Fruit fly (Drosophila melanogaster) whole organism, larva: ENCODE measurements around the gene CG42323.

Experiments
- noc ChIP-seq: fragments of 200-800 bp; sonication (Bioruptor generic); optimal IDR thresholded peaks from 3 replicates; lab custom pipeline; 2019; ENCODE audit warnings: missing biosample characterization, mild to moderate bottlenecking, missing genetic modification characterization, moderate library complexity

Gene CG42323

DNA sequence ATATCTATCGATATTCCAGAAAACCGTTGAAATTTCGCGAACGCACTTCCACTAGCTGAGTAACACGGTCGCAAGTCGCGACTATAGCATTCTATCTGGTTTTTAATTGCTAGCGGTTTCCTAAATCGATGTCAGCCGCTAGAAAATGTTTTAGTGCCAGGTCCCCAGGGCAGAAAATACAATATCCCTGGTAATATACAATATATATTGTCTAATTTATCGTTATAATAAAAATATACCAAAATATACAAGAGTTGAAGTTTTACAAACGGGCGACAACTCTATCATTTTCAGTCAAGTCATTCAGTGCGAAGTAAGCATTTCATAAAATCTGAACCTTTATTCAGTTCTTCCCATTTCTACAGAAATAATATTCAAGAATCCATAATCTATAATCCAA, 7.1 kb upstream of the CG42323 start, which contains the start of gene CG15056:
TSS of gene CG15056 (plus strand) at position 301 of the 400 bp plus-strand sequence.
- no peak for TF ChIP-seq noc (tag; lab: Kevin White, UChicago)

DNA sequence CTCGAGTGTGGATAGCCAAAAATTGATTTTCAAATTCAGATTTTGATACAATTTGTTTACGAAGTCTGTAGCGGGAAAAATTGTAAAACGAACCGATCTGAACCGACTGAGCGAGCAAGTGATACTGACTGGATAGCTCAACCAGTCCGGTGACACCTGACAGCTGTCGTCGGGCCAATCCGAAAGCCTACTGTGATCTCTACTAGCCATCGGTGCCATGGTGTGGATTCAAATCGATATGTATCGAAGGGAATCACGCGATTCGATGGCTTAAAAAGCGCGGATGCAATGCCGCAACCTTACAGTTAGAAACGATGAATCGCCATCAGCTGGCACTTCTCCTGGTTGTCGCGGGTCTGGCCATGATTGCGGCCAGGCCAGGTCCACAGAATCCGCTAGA, 15.0 kb downstream of the CG42323 start, which contains the start of gene CG6290:
TSS of gene CG6290 (plus strand) at position 301 of the 400 bp plus-strand sequence.
- no peak for TF ChIP-seq noc (tag; lab: Kevin White, UChicago)

DNA sequence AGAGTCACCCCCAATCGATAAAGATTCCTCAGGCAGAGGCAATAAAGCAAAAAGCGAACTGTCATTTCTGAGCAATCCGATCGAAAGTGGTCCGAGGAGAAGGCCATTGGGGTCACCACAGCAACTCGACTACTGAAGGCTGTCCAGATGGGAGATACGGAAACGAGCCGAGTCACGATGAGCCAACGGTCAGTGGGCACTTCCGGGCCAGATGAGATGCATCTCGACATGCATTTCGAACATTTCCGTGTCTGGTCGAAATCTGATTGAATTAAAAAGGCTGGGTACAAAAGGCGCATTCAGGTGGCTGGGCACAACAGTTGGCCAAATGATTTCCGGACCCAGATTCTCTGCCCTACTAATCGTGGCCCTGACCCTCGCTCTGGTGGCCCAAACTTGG, 16.4 kb downstream of the CG42323 start, which contains the start of gene CG32551:
TSS of gene CG32551 (plus strand) at position 301 of the 400 bp plus-strand sequence.
- TF ChIP-seq noc (tag; lab: Kevin White, UChicago): no peak

DNA sequence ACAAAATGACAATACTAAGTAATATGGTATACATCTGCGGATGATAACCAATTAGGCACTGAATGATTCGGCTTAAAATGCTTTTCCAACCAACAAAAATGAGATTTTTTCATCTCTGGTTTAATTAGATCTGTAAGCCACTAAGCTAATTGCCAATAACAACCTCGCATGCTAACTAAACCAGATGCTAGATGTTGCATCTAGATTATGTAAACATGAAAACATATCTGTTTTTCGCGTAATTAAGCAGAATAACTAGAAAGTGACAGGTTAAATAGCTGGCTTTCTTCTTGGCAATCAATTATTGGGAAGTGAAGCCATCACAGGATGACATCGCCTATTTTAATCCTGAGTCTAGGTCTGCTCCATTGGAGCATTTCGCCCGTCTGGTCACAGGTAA, 17.2 kb downstream of the CG42323 start, which contains the start of gene CG43841:
TSS of gene CG43841 (plus strand) at position 301 of the 400 bp plus-strand sequence.
- TF ChIP-seq noc (tag; lab: Kevin White, UChicago): no peak

DNA sequence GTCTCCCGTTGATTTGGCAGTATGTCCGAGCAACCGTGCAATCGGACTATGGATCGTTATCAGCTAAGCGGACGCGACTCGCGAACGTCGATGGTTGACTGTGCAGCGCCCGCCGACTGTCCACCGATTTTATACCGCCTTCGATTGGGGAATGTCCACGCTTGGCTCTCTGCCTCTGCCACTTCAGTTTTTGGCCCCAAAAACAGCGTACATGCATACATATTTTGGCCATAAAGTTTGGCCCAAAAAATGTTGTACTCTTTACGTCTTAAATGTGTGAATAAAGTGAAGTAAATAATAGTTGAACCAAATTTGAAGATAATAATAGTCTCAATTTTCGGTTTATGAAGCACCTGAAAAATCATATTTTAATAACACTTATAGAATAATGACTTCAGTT, 18.3 kb downstream of the CG42323 start, which contains the start of gene CG32548:
TSS of gene CG32548 (minus strand) at position 101 of the 400 bp plus-strand sequence.
- TF ChIP-seq noc (tag; lab: Kevin White, UChicago): no peak

DNA sequence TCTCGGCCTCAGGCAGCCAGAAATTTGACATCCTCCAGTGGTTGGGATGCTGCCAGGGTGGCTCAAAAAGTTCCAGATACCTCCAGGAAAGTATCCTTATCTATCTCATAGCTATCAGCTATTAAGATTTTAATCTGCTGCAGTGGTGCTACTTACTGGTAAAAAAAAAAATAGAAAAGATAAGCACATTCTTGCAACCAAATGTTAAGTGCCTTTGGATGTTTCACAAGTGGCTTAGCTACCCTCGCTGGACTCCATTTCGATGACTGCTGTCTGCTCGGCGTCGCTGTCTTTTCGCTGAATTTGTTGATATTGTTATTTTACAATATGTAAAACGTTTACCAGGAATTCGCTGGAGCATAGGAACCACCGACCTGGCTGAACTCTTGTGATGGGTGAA, 30.5 kb downstream of the CG42323 start:
- no peak for TF ChIP-seq noc (tag; lab: Kevin White, UChicago)

DNA sequence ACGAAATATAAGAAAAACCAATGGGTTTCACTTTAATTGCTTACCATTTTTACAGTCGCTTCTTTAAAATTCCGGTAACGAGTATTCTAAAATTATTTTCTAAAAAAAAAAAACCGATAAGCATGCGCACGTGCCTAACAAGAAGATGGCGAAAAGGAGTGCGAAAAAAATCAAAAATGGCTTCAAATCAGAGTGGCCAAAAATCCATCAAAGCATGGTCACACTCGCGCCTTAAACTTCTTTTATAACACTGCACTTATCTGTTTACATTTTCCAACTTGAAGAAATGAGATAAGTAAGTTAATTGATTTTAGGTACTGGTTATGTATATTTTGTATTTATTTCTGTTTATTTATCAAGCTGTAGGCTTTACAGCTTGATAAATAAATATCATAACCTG, 38.1 kb downstream of the CG42323 start, which contains the start of gene CG43843:
TSS of gene CG43843 (minus strand) at position 101 of the 400 bp plus-strand sequence.
- TF ChIP-seq noc (tag; lab: Kevin White, UChicago): no peak

DNA sequence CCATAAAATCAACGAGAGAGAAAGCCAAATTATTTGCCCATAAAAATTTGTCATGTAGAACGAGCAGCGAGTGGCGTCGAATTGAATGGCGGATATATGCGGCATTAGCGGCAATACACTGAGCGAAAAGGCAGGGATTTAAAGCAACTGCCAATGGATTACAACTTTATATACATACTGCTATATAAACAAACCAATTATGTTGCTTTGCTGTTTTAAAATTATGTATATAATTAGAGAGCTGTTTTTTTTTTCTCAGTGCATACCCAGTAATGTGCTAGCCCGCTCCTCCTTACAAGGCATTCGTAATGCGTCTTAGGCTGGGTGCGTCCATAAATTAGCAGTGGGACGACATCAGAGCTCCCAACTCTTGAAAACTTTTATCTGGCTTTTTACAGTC, 45.7 kb downstream of the CG42323 start:
- no peak for TF ChIP-seq noc (tag; lab: Kevin White, UChicago)
